Fruit fly (Drosophila melanogaster) whole organism, adult: ENCODE data around the gene CG17633.

Source experiments
- CG11617 ChIP-seq: fragments of 200-800 bp; sonication (Bioruptor generic); optimal IDR thresholded peaks from 2 replicates; lab custom pipeline; 2017; ENCODE audit warnings: mild to moderate bottlenecking, missing biosample characterization, missing genetic modification reagents, missing genetic modification characterization
- CG12768 ChIP-seq: fragments of 200-800 bp; sonication (Bioruptor generic); optimal IDR thresholded peaks from 2 replicates; lab custom pipeline; 2017; ENCODE audit warnings: missing biosample characterization, missing genetic modification characterization, mild to moderate bottlenecking, moderate library complexity, missing genetic modification reagents
- CG14711 ChIP-seq: fragments of 200-800 bp; sonication (Bioruptor generic); optimal IDR thresholded peaks from 2 replicates; lab custom pipeline; 2018; ENCODE audit warnings: missing biosample characterization, mild to moderate bottlenecking, missing genetic modification characterization, moderate library complexity
- CG1620 ChIP-seq: fragments of 200-800 bp; sonication (Bioruptor generic); optimal IDR thresholded peaks from 2 replicates; lab custom pipeline; 2016; ENCODE audit warnings: missing biosample characterization, missing genetic modification characterization
- CG33017 ChIP-seq: fragments of 200-800 bp; sonication (Bioruptor generic); optimal IDR thresholded peaks from 2 replicates; lab custom pipeline; 2018; ENCODE audit warnings: missing biosample characterization, mild to moderate bottlenecking, missing genetic modification characterization, moderate library complexity
- CG5204 ChIP-seq: fragments of 200-800 bp; sonication (Bioruptor generic); optimal IDR thresholded peaks from 2 replicates; lab custom pipeline; 2016; ENCODE audit warnings: missing biosample characterization, missing genetic modification characterization
- CG7045 ChIP-seq: fragments of 200-800 bp; sonication (Bioruptor generic); optimal IDR thresholded peaks from 2 replicates; lab custom pipeline; 2017; ENCODE audit warnings: missing biosample characterization, mild to moderate bottlenecking, missing genetic modification characterization
- CG7101 ChIP-seq: fragments of 200-800 bp; sonication (Bioruptor generic); optimal IDR thresholded peaks from 2 replicates; lab custom pipeline; 2018; ENCODE audit warnings: missing biosample characterization, mild to moderate bottlenecking, missing genetic modification characterization, moderate library complexity
- Clk ChIP-seq: fragments of 200-800 bp; sonication (Bioruptor generic); optimal IDR thresholded peaks from 2 replicates; lab custom pipeline; 2017; ENCODE audit warnings: missing biosample characterization, missing genetic modification characterization
- Hr96 ChIP-seq: fragments of 200-800 bp; sonication (Bioruptor generic); optimal IDR thresholded peaks from 2 replicates; lab custom pipeline; 2016; ENCODE audit warnings: missing biosample characterization, missing genetic modification characterization
- Mnt ChIP-seq: fragments of 200-800 bp; sonication (Bioruptor generic); optimal IDR thresholded peaks from 2 replicates; lab custom pipeline; 2016; ENCODE audit warnings: missing biosample characterization, mild to moderate bottlenecking, missing genetic modification characterization
- bab1 ChIP-seq: fragments of 200-800 bp; sonication (Bioruptor generic); optimal IDR thresholded peaks from 3 replicates; lab custom pipeline; 2019; ENCODE audit warnings: missing biosample characterization, mild to moderate bottlenecking, missing genetic modification characterization, moderate library complexity
- cic ChIP-seq: fragments of 200-800 bp; sonication (Bioruptor generic); optimal IDR thresholded peaks from 2 replicates; lab custom pipeline; 2017; ENCODE audit warnings: missing biosample characterization, mild to moderate bottlenecking, missing genetic modification characterization, moderate library complexity
- cnc ChIP-seq, 2 experiments: fragments of >200 bp; optimal IDR thresholded peaks; 2 replicates each; lab custom pipeline; 2017
- kay ChIP-seq: fragments of 200-800 bp; sonication (Bioruptor generic); peaks from one replicate; lab custom pipeline; 2016; ENCODE audit warnings: missing biosample characterization, missing genetic modification characterization, borderline replicate concordance
- ovo ChIP-seq: fragments of 200-800 bp; sonication (Bioruptor generic); optimal IDR thresholded peaks from 2 replicates; lab custom pipeline; 2016; ENCODE audit warnings: missing biosample characterization, missing genetic modification characterization
- pad ChIP-seq: fragments of 200-800 bp; sonication (Bioruptor generic); optimal IDR thresholded peaks from 3 replicates; lab custom pipeline; 2017; ENCODE audit warnings: missing biosample characterization, missing genetic modification characterization, mild to moderate bottlenecking, moderate library complexity, missing genetic modification reagents
- tj ChIP-seq: fragments of 200-800 bp; sonication (Bioruptor generic); optimal IDR thresholded peaks from 3 replicates; lab custom pipeline; 2017; ENCODE audit warnings: missing biosample characterization, mild to moderate bottlenecking, missing genetic modification characterization, moderate library complexity
- toe ChIP-seq: fragments of 200-800 bp; sonication (Bioruptor generic); optimal IDR thresholded peaks from 2 replicates; lab custom pipeline; 2016; ENCODE audit warnings: missing biosample characterization, missing genetic modification characterization

Gene CG17633

dm6 chr2L:9739685-9740084 lies 29.2 kb upstream of the CG17633 start:
- no peak for TF ChIP-seq bab1
- TF ChIP-seq kay (GFP tag; lab: Kevin White, UChicago) = no peak
- no peak for TF ChIP-seq Clk (GFP tag; lab: Kevin White, UChicago)
- no peak for TF ChIP-seq CG5204 (GFP tag; lab: Kevin White, UChicago)
- no peak for TF ChIP-seq CG7045 (GFP tag; lab: Kevin White, UChicago)
- no peak for TF ChIP-seq CG7101 (tag; lab: Kevin White, UChicago)

- no peak for TF ChIP-seq cnc (optimal IDR thresholded peaks at IDR 0.05; lab: Kevin White, UChicago)
- TF ChIP-seq CG12768 (GFP tag; lab: Kevin White, UChicago) = no peak
Observed at dm6 chr2L:9743823-9744222, 25.0 kb upstream of the CG17633 start.

dm6 chr2L:9744634-9745033 lies 24.2 kb upstream of the CG17633 start:
- no peak for TF ChIP-seq CG14711 (tag; lab: Kevin White, UChicago)
- no peak for TF ChIP-seq bab1
- no peak for TF ChIP-seq cic (GFP tag; lab: Kevin White, UChicago)
- no peak for TF ChIP-seq CG11617 (GFP tag; lab: Kevin White, UChicago)
- no peak for TF ChIP-seq kay (GFP tag; lab: Kevin White, UChicago)

dm6 chr2L:9746236-9747225 lies 22.3 kb upstream of the CG17633 start, which contains the start of gene Nckx30C:
Gene Nckx30C, minus strand, starts transcription at chr2L:9746495.
- no peak for TF ChIP-seq toe (GFP tag; lab: Kevin White, UChicago)
- no peak for TF ChIP-seq pad (GFP tag; lab: Kevin White, UChicago)
- no peak for TF ChIP-seq Clk (GFP tag; lab: Kevin White, UChicago)
- no peak for TF ChIP-seq cic (GFP tag; lab: Kevin White, UChicago)

- TF ChIP-seq CG11617 (GFP tag; lab: Kevin White, UChicago) (no peak), ovo (GFP tag; lab: Kevin White, UChicago) (no peak), bab1 (no peak), Hr96 (GFP tag; lab: Kevin White, UChicago) (no peak), CG7101 (tag; lab: Kevin White, UChicago) (no peak), cnc (optimal IDR thresholded peaks at IDR 0.05; lab: Kevin White, UChicago) (no peak), CG14711 (tag; lab: Kevin White, UChicago) (no peak), CG7045 (GFP tag; lab: Kevin White, UChicago) (no peak), Mnt (GFP tag; lab: Kevin White, UChicago) (no peak), Clk (GFP tag; lab: Kevin White, UChicago) (no peak), CG1620 (GFP tag; lab: Kevin White, UChicago) (no peak), pad (GFP tag; lab: Kevin White, UChicago) (no peak), tj (GFP tag; lab: Kevin White, UChicago) (no peak), toe (GFP tag; lab: Kevin White, UChicago) (no peak), CG5204 (GFP tag; lab: Kevin White, UChicago) (no peak), CG33017 (no peak), kay (GFP tag; lab: Kevin White, UChicago) (no peak), cic (GFP tag; lab: Kevin White, UChicago) (no peak), CG12768 (GFP tag; lab: Kevin White, UChicago) (no peak)
Observed at dm6 chr2L:9749745-9750144, 19.1 kb upstream of the CG17633 start, which contains the start of gene Cyp4e3. Gene Cyp4e3, minus strand, starts transcription at chr2L:9750071.

dm6 chr2L:9753357-9753756 lies 15.5 kb upstream of the CG17633 start:
- no peak for TF ChIP-seq pad (GFP tag; lab: Kevin White, UChicago)

- TF ChIP-seq CG12768 (GFP tag; lab: Kevin White, UChicago) = peak; percentile 50
- no peak for TF ChIP-seq kay (GFP tag; lab: Kevin White, UChicago)
- TF ChIP-seq Clk (GFP tag; lab: Kevin White, UChicago) = no peak
- peak; percentile 63 for TF ChIP-seq CG7045 (GFP tag; lab: Kevin White, UChicago)
- TF ChIP-seq CG5204 (GFP tag; lab: Kevin White, UChicago) = peak; percentile 56
- no peak for TF ChIP-seq bab1
- peak; percentile 32 for TF ChIP-seq Hr96 (GFP tag; lab: Kevin White, UChicago)
Observed at dm6 chr2L:9754817-9755216, 14.0 kb upstream of the CG17633 start.
